Fruit fly (Drosophila melanogaster) whole organism, embryonic: ENCODE data around the gene CG31068.

Source experiments
- CG11560 ChIP-seq: fragments of 200-800 bp; sonication (Bioruptor generic); IDR thresholded peaks from 3 replicates; pipeline ENCODE4 v1.3.6; 2022; ENCODE audit warnings: missing biosample characterization, missing genetic modification characterization
- CG11695 ChIP-seq: fragments of 200-800 bp; sonication (Bioruptor generic); IDR thresholded peaks from 3 replicates; pipeline ENCODE4 v1.3.6; 2022; ENCODE audit warnings: missing biosample characterization, missing genetic modification characterization
- CG13287 ChIP-seq: fragments of 200-800 bp; sonication (Bioruptor generic); IDR thresholded peaks from 2 replicates; pipeline ENCODE4 v1.3.6; 2022; ENCODE audit warnings: missing biosample characterization, missing genetic modification characterization; ENCODE audit not compliant: partially characterized antibody
- CG13624 ChIP-seq: fragments of 200-800 bp; sonication (Bioruptor generic); optimal IDR thresholded peaks from 2 replicates; lab custom pipeline; 2016; ENCODE audit warnings: missing biosample characterization, missing genetic modification characterization
- CG15269 ChIP-seq: fragments of 200-800 bp; sonication (Bioruptor generic); optimal IDR thresholded peaks from 2 replicates; lab custom pipeline; 2018; ENCODE audit warnings: missing biosample characterization, mild to moderate bottlenecking, missing genetic modification characterization, moderate library complexity
- CG1603 ChIP-seq: fragments of 200-800 bp; sonication (Bioruptor generic); optimal IDR thresholded peaks from 2 replicates; lab custom pipeline; 2019; ENCODE audit warnings: missing biosample characterization, mild to moderate bottlenecking, missing genetic modification characterization, moderate library complexity
- CG16863 ChIP-seq: fragments of 200-800 bp; sonication (Bioruptor generic); optimal IDR thresholded peaks from 3 replicates; lab custom pipeline; 2016; ENCODE audit warnings: missing biosample characterization, missing genetic modification characterization
- CG2199 ChIP-seq: fragments of 200-800 bp; sonication (Bioruptor generic); IDR thresholded peaks from 3 replicates; pipeline ENCODE4 v1.3.6; 2022; ENCODE audit warnings: missing biosample characterization, missing genetic modification characterization
- CG3065 ChIP-seq: fragments of 200-800 bp; sonication (Bioruptor generic); optimal IDR thresholded peaks from 2 replicates; lab custom pipeline; 2016; ENCODE audit warnings: missing biosample characterization, missing genetic modification characterization
- CG31365 ChIP-seq: fragments of 200-800 bp; sonication (Bioruptor generic); optimal IDR thresholded peaks from 2 replicates; lab custom pipeline; 2018; ENCODE audit warnings: missing biosample characterization, mild to moderate bottlenecking, missing genetic modification characterization
- CG32767 ChIP-seq: fragments of 200-800 bp; sonication (Bioruptor generic); IDR thresholded peaks from 2 replicates; pipeline ENCODE4 v1.3.6; 2022; ENCODE audit warnings: missing biosample characterization, missing genetic modification characterization
- CG34422 ChIP-seq: fragments of 200-800 bp; sonication (Bioruptor generic); IDR thresholded peaks from 3 replicates; pipeline ENCODE4 v1.3.6; 2022; ENCODE audit warnings: missing biosample characterization, missing genetic modification characterization
- CG42726 ChIP-seq: fragments of 200-800 bp; sonication (Bioruptor generic); IDR thresholded peaks from 2 replicates; pipeline ENCODE4 v1.3.6; 2022; ENCODE audit warnings: missing biosample characterization, missing genetic modification characterization; ENCODE audit not compliant: partially characterized antibody
- CG7928 ChIP-seq: fragments of 200-800 bp; sonication (Bioruptor generic); optimal IDR thresholded peaks from 2 replicates; lab custom pipeline; 2017; ENCODE audit warnings: missing biosample characterization, mild to moderate bottlenecking, missing genetic modification characterization
- CG7963 ChIP-seq: fragments of 200-800 bp; sonication (Bioruptor generic); IDR thresholded peaks from 3 replicates; pipeline ENCODE4 v1.3.6; 2022; ENCODE audit warnings: missing biosample characterization, missing genetic modification characterization; ENCODE audit not compliant: partially characterized antibody
- CG9215 ChIP-seq: fragments of 200-800 bp; sonication (Bioruptor generic); IDR thresholded peaks from 2 replicates; pipeline ENCODE4 v1.3.6; 2022; ENCODE audit warnings: missing biosample characterization, missing genetic modification characterization
- CHES-1-like ChIP-seq: fragments of 200-800 bp; sonication (Bioruptor generic); optimal IDR thresholded peaks from 2 replicates; lab custom pipeline; 2016; ENCODE audit warnings: missing biosample characterization, missing genetic modification characterization
- Deaf1 ChIP-seq: fragments of 200-800 bp; optimal IDR thresholded peaks from 3 replicates; lab custom pipeline; 2019; ENCODE audit warnings: missing biosample characterization, mild to moderate bottlenecking, missing genetic modification characterization, moderate library complexity
- E2f1 ChIP-seq: fragments of 200-800 bp; sonication (Bioruptor generic); IDR thresholded peaks from 2 replicates; pipeline ENCODE4 v1.3.6; 2022; ENCODE audit warnings: missing biosample characterization, missing genetic modification characterization
- Ets65A ChIP-seq: fragments of 200-800 bp; sonication (Bioruptor generic); peaks from one replicate; lab custom pipeline; 2016; ENCODE audit warnings: missing biosample characterization, missing genetic modification characterization
- HLH4C ChIP-seq: fragments of 200-800 bp; sonication (Bioruptor generic); IDR thresholded peaks from 3 replicates; pipeline ENCODE4 v1.3.6; 2022; ENCODE audit warnings: missing biosample characterization, missing genetic modification characterization; ENCODE audit not compliant: partially characterized antibody
- HLH54F ChIP-seq: fragments of 200-800 bp; sonication (Bioruptor generic); optimal IDR thresholded peaks from 3 replicates; lab custom pipeline; 2016; ENCODE audit warnings: missing biosample characterization, missing genetic modification characterization
- Hand ChIP-seq: fragments of 200-800 bp; sonication (Bioruptor generic); optimal IDR thresholded peaks from 2 replicates; lab custom pipeline; 2017; ENCODE audit warnings: mild to moderate bottlenecking, missing biosample characterization, missing genetic modification reagents, missing genetic modification characterization
- Jarid2 ChIP-seq: fragments of 200-800 bp; sonication (Bioruptor generic); optimal IDR thresholded peaks from 3 replicates; lab custom pipeline; 2017; ENCODE audit warnings: mild to moderate bottlenecking, missing biosample characterization, missing genetic modification reagents, missing genetic modification characterization
- Kr ChIP-seq: fragments of 200-800 bp; sonication (Bioruptor generic); optimal IDR thresholded peaks from 2 replicates; lab custom pipeline; 2017; ENCODE audit warnings: missing biosample characterization, mild to moderate bottlenecking, missing genetic modification characterization
- Pdp1 ChIP-seq, 2 experiments: fragments of 200-800 bp; sonication (Bioruptor generic); optimal IDR thresholded peaks; 3 replicates each; lab custom pipeline; 2016; ENCODE audit warnings: missing biosample characterization in 2 of 2, missing genetic modification characterization in 2 of 2, mild to moderate bottlenecking in 1 of 2, moderate library complexity in 1 of 2
- Xbp1 ChIP-seq: fragments of 200-800 bp; sonication (Bioruptor generic); optimal IDR thresholded peaks from 3 replicates; lab custom pipeline; 2016; ENCODE audit warnings: missing biosample characterization, mild to moderate bottlenecking, missing genetic modification characterization
- al ChIP-seq: fragments of 200-800 bp; sonication (Bioruptor generic); IDR thresholded peaks from 2 replicates; pipeline ENCODE4 v1.3.6; 2022; ENCODE audit warnings: missing biosample characterization, missing genetic modification characterization
- ato ChIP-seq: fragments of 200-800 bp; sonication (Bioruptor generic); IDR thresholded peaks from 2 replicates; pipeline ENCODE4 v1.3.6; 2022; ENCODE audit warnings: missing biosample characterization, missing genetic modification characterization; ENCODE audit not compliant: partially characterized antibody
- bbx ChIP-seq: fragments of 200-800 bp; sonication (Bioruptor generic); IDR thresholded peaks from 2 replicates; pipeline ENCODE4 v1.3.6; 2022; ENCODE audit warnings: missing biosample characterization, missing genetic modification characterization; ENCODE audit not compliant: partially characterized antibody
- bcd ChIP-seq: fragments of 200-800 bp; sonication (Bioruptor generic); optimal IDR thresholded peaks from 2 replicates; lab custom pipeline; 2017; ENCODE audit warnings: missing biosample characterization, mild to moderate bottlenecking, missing genetic modification characterization
- bowl ChIP-seq: fragments of 200-800 bp; sonication (Bioruptor generic); IDR thresholded peaks from 2 replicates; pipeline ENCODE4 v1.3.6; 2022; ENCODE audit warnings: missing biosample characterization, missing genetic modification characterization
- cato ChIP-seq: fragments of 200-800 bp; sonication (Bioruptor generic); optimal IDR thresholded peaks from 2 replicates; lab custom pipeline; 2016; ENCODE audit warnings: missing biosample characterization, missing genetic modification characterization, borderline replicate concordance
- dmrt11E ChIP-seq: fragments of 200-800 bp; sonication (Bioruptor generic); optimal IDR thresholded peaks from 3 replicates; lab custom pipeline; 2018; ENCODE audit warnings: missing biosample characterization, mild to moderate bottlenecking, missing genetic modification characterization, moderate library complexity
- hb ChIP-seq: fragments of 200-800 bp; sonication (Bioruptor generic); IDR thresholded peaks from 3 replicates; pipeline ENCODE4 v1.3.6; 2022; ENCODE audit warnings: missing biosample characterization, missing genetic modification characterization; ENCODE audit not compliant: partially characterized antibody
- inv ChIP-seq: fragments of 200-800 bp; sonication (Bioruptor generic); IDR thresholded peaks from 2 replicates; pipeline ENCODE4 v1.3.6; 2022; ENCODE audit warnings: missing biosample characterization, missing genetic modification characterization; ENCODE audit not compliant: partially characterized antibody
- jumu ChIP-seq: fragments of 200-800 bp; sonication (Bioruptor generic); optimal IDR thresholded peaks from 3 replicates; lab custom pipeline; 2016; ENCODE audit warnings: missing biosample characterization, missing genetic modification characterization
- kay ChIP-seq: fragments of 200-800 bp; sonication (Bioruptor generic); optimal IDR thresholded peaks from 2 replicates; lab custom pipeline; 2016; ENCODE audit warnings: missing biosample characterization, missing genetic modification characterization
- lmd ChIP-seq: fragments of 200-800 bp; sonication (Bioruptor generic); IDR thresholded peaks from 2 replicates; pipeline ENCODE4 v1.3.6; 2022; ENCODE audit warnings: missing biosample characterization, missing genetic modification characterization
- phol ChIP-seq: fragments of 200-800 bp; sonication (Bioruptor generic); optimal IDR thresholded peaks from 3 replicates; lab custom pipeline; 2018; ENCODE audit warnings: missing biosample characterization, mild to moderate bottlenecking, missing genetic modification characterization, moderate library complexity
- pum ChIP-seq: fragments of 200-800 bp; sonication (Bioruptor generic); optimal IDR thresholded peaks from 2 replicates; lab custom pipeline; 2016; ENCODE audit warnings: missing biosample characterization, missing genetic modification characterization
- scrt ChIP-seq: fragments of 200-800 bp; sonication (Bioruptor generic); optimal IDR thresholded peaks from 2 replicates; lab custom pipeline; 2018; ENCODE audit warnings: missing biosample characterization, mild to moderate bottlenecking, missing genetic modification characterization, moderate library complexity
- sens-2 ChIP-seq: fragments of 200-800 bp; sonication (Bioruptor generic); IDR thresholded peaks from 2 replicates; pipeline ENCODE4 v1.3.6; 2022; ENCODE audit warnings: missing biosample characterization, missing genetic modification characterization
- sob ChIP-seq: fragments of 200-800 bp; sonication (Bioruptor generic); IDR thresholded peaks from 2 replicates; pipeline ENCODE4 v1.3.6; 2022; ENCODE audit warnings: missing biosample characterization, missing genetic modification characterization
- sqz ChIP-seq: fragments of 200-800 bp; sonication (Bioruptor generic); optimal IDR thresholded peaks from 3 replicates; lab custom pipeline; 2018; ENCODE audit warnings: missing biosample characterization, mild to moderate bottlenecking, missing genetic modification characterization
- tin ChIP-seq: fragments of 200-800 bp; sonication (Bioruptor generic); optimal IDR thresholded peaks from 3 replicates; lab custom pipeline; 2016; ENCODE audit warnings: missing biosample characterization, missing genetic modification characterization
- yki ChIP-seq: fragments of >200 bp; optimal IDR thresholded peaks from 3 replicates; lab custom pipeline; 2018
- zen2 ChIP-seq: fragments of 200-800 bp; sonication (Bioruptor generic); IDR thresholded peaks from 3 replicates; pipeline ENCODE4 v1.3.6; 2022; ENCODE audit warnings: missing biosample characterization, missing genetic modification characterization; ENCODE audit not compliant: partially characterized antibody

CG31068 gene

dm6 chr3R:27273118-27274062, 39.9 kb downstream of the CG31068 start, which contains the start of gene CG5934 (continued):
- peak; percentile 40 for TF ChIP-seq CHES-1-like
- TF ChIP-seq Jarid2 (GFP tag; lab: Kevin White, UChicago), result no peak
- TF ChIP-seq CG15269, result no peak
- TF ChIP-seq CG34422, result no peak
- TF ChIP-seq scrt (GFP tag; lab: Kevin White, UChicago), result peak; percentile 24
- TF ChIP-seq CG7928 (GFP tag; lab: Kevin White, UChicago), result no peak
- TF ChIP-seq HLH4C (GFP tag; lab: Robert Waterston, UW), result 0 out of 3 replicates have a peak, but pooled peaks have one; percentile 41
- no peak; the same call in 1 of the 2 replicates for TF ChIP-seq lmd (GFP tag; lab: Robert Waterston, UW)
- no peak for TF ChIP-seq yki
- peak; percentile 10 for TF ChIP-seq tin (GFP tag; lab: Kevin White, UChicago)
- TF ChIP-seq Pdp1 (GFP tag; optimal IDR thresholded peaks at IDR 0.05; lab: Kevin White, UChicago), result peak in 1 of 2 experiments; percentile 63
- TF ChIP-seq CG11560, result no peak
- TF ChIP-seq CG3065 (GFP tag; lab: Kevin White, UChicago), result no peak
- TF ChIP-seq CG7963, result no peak
- no peak for TF ChIP-seq E2f1 (GFP tag; lab: Robert Waterston, UW)
- peak; percentile 42 for TF ChIP-seq sob (GFP tag; lab: Robert Waterston, UW)
- no peak for TF ChIP-seq bbx (GFP tag; lab: Robert Waterston, UW)
- TF ChIP-seq dmrt11E, result no peak
- no peak for TF ChIP-seq CG2199
- TF ChIP-seq CG32767 (GFP tag; lab: Robert Waterston, UW), result no peak
- no peak for TF ChIP-seq hb (GFP tag; lab: Robert Waterston, UW)
- peak; percentile 24 for TF ChIP-seq CG13287 (GFP tag; lab: Robert Waterston, UW)
- peak; percentile 72 for TF ChIP-seq Deaf1 (tag; lab: Kevin White, UChicago)
- TF ChIP-seq pum (GFP tag; lab: Kevin White, UChicago), result peak; percentile 25
- no peak for TF ChIP-seq bowl
- peak; percentile 14 for TF ChIP-seq sqz (GFP tag; lab: Kevin White, UChicago)
- no peak for TF ChIP-seq CG9215 (GFP tag; lab: Robert Waterston, UW)
- peak; percentile 44 for TF ChIP-seq HLH54F
- TF ChIP-seq al, result no peak
- no peak for TF ChIP-seq zen2 (GFP tag; lab: Robert Waterston, UW)
- peak; percentile 10 for TF ChIP-seq Xbp1 (GFP tag; lab: Kevin White, UChicago)
- no peak for TF ChIP-seq sens-2
- TF ChIP-seq inv (GFP tag; lab: Robert Waterston, UW), result no peak
- TF ChIP-seq Kr (GFP tag; lab: Kevin White, UChicago), result no peak
- TF ChIP-seq jumu (GFP tag; lab: Kevin White, UChicago), result peak; percentile 38
- no peak for TF ChIP-seq ato (GFP tag; lab: Robert Waterston, UW)
- no peak for TF ChIP-seq Hand
- TF ChIP-seq CG16863 (GFP tag; lab: Kevin White, UChicago), result no peak
- TF ChIP-seq kay (GFP tag; lab: Kevin White, UChicago), result no peak
- peak; percentile 27 for TF ChIP-seq bcd
- TF ChIP-seq CG42726 (GFP tag; lab: Robert Waterston, UW), result no peak
- no peak for TF ChIP-seq CG11695 (GFP tag; lab: Robert Waterston, UW)
- peak; percentile 74 for TF ChIP-seq CG13624
- no peak for TF ChIP-seq cato
- TF ChIP-seq phol (tag; lab: Kevin White, UChicago), result peak; percentile 24
- peak; percentile 95 for TF ChIP-seq Ets65A (GFP tag; lab: Kevin White, UChicago)
- TF ChIP-seq CG31365 (tag; lab: Kevin White, UChicago), result no peak
- peak; percentile 44 for TF ChIP-seq CG1603
